Fruit fly (Drosophila melanogaster): ENCODE results near the gene Gr64c.

Gene Gr64c

DNA sequence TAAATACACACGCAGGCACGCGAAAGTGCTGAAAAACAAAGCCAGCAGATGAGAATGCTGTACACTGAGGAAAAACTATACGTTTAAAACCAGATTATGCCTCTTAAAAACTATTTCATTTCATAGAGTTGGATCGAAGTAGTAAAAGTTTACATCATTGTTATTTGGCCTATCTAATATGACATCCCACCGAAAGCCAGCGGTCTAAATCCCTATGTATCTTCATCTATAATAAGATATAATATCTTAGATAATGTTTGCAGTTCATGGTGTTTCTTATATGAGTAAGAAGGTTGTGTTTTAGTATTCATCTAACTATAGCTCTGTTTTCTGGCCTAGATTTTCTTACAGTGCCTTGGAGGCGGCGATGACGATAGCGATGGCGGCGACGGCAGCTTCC lies 18.3 kb upstream of the Gr64c start:
- TF ChIP-seq h (GFP tag; optimal IDR thresholded peaks at IDR 0.05): no peak
- TF ChIP-seq Hnf4 (GFP tag; optimal IDR thresholded peaks at IDR 0.05): no peak
- TF ChIP-seq psq (GFP tag; optimal IDR thresholded peaks at IDR 0.05): no peak
- TF ChIP-seq tai (GFP tag; optimal IDR thresholded peaks at IDR 0.05): no peak
- no peak for TF ChIP-seq CG9705 (GFP tag; optimal IDR thresholded peaks at IDR 0.05)
- no peak for TF ChIP-seq Dfd (GFP tag; optimal IDR thresholded peaks at IDR 0.05)
- no peak for TF ChIP-seq Dif (GFP tag; optimal IDR thresholded peaks at IDR 0.05; ENCODE audit: partially characterized antibody)
- TF ChIP-seq br (GFP tag; optimal IDR thresholded peaks at IDR 0.05): no peak
- no peak for TF ChIP-seq rgr (GFP tag; optimal IDR thresholded peaks at IDR 0.05)
- no peak for TF ChIP-seq OdsH (GFP tag; optimal IDR thresholded peaks at IDR 0.05)
- no peak for TF ChIP-seq ey (GFP tag; optimal IDR thresholded peaks at IDR 0.05)
- TF ChIP-seq GATAd (GFP tag; optimal IDR thresholded peaks at IDR 0.05): no peak
- no peak for TF ChIP-seq CrebA (GFP tag; optimal IDR thresholded peaks at IDR 0.05; ENCODE audit: borderline replicate concordance)
- no peak for TF ChIP-seq CG32264 (GFP tag; optimal IDR thresholded peaks at IDR 0.05)
- TF ChIP-seq dsf (GFP tag; optimal IDR thresholded peaks at IDR 0.05; ENCODE audit: borderline replicate concordance): no peak

DNA sequence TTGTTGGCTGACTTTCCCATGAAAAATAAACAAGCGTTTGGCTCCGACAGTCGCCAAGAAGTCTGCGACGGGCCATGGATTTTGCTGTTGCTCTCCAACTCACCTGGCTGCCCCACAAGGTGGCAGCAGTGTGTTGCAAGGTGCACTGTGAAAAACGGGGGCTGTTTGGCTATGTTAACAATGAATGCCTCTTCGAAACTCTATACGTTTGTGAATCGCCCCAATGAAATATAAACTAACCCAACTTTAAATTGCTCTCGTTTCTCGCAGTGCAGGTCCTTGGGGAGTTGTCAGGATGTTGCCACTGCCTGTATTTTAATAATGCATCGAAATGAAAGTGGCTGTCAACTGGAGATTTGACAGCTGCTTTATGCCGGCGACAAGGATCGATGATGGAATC lies 14.1 kb upstream of the Gr64c start:
- TF ChIP-seq Hr78 (GFP tag; optimal IDR thresholded peaks at IDR 0.05) (no peak), br (GFP tag; optimal IDR thresholded peaks at IDR 0.05) (no peak), woc (GFP tag; optimal IDR thresholded peaks at IDR 0.05) (no peak)

DNA sequence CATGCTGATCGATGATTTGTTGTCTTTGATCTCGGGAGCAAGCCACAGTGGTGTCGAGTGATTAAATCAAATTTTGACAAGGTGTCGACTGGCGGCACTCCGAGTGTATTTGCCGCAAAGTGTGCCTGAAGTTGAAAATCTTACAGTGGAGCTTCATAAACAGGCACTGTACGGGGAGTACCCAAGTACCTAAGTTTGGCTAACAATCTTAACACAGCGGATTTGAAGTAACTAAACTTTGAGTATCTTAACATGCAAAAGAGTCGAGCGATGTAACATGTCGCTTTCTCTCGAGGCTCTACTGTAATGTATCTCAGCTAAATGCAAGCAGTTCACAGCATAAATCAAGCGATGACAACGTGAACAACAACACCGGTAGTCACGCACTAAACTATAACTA lies 11.7 kb upstream of the Gr64c start:
- TF ChIP-seq Dif (GFP tag; optimal IDR thresholded peaks at IDR 0.05; ENCODE audit: partially characterized antibody): no peak
- TF ChIP-seq jim (GFP tag; optimal IDR thresholded peaks at IDR 0.05): no peak
- TF ChIP-seq psq (GFP tag; optimal IDR thresholded peaks at IDR 0.05): no peak
- no peak for TF ChIP-seq Dfd (GFP tag; optimal IDR thresholded peaks at IDR 0.05)
- no peak for TF ChIP-seq usp (GFP tag; optimal IDR thresholded peaks at IDR 0.05)
- TF ChIP-seq Jra (GFP tag; optimal IDR thresholded peaks at IDR 0.05): no peak
- no peak for TF ChIP-seq Hr78 (GFP tag; optimal IDR thresholded peaks at IDR 0.05)
- TF ChIP-seq Hr83 (GFP tag; optimal IDR thresholded peaks at IDR 0.05; ENCODE audit: poor library complexity, severe bottlenecking): no peak
- no peak for TF ChIP-seq h (GFP tag; optimal IDR thresholded peaks at IDR 0.05)
- no peak for TF ChIP-seq Myc (optimal IDR thresholded peaks at IDR 0.05)
- TF ChIP-seq Mio (GFP tag; optimal IDR thresholded peaks at IDR 0.05): no peak
- TF ChIP-seq Abd-B (GFP tag; optimal IDR thresholded peaks at IDR 0.05): no peak
- no peak for TF ChIP-seq Hnf4 (GFP tag; optimal IDR thresholded peaks at IDR 0.05)
- no peak for TF ChIP-seq N (GFP tag; optimal IDR thresholded peaks at IDR 0.05)
- no peak for TF ChIP-seq Vsx2 (GFP tag; optimal IDR thresholded peaks at IDR 0.05; ENCODE audit: partially characterized antibody)
- TF ChIP-seq lola (GFP tag; optimal IDR thresholded peaks at IDR 0.05): no peak
- TF ChIP-seq Sp1 (GFP tag; optimal IDR thresholded peaks at IDR 0.05): no peak
- TF ChIP-seq dmrt93B (GFP tag; optimal IDR thresholded peaks at IDR 0.05): no peak
- TF ChIP-seq woc (GFP tag; optimal IDR thresholded peaks at IDR 0.05): no peak

DNA sequence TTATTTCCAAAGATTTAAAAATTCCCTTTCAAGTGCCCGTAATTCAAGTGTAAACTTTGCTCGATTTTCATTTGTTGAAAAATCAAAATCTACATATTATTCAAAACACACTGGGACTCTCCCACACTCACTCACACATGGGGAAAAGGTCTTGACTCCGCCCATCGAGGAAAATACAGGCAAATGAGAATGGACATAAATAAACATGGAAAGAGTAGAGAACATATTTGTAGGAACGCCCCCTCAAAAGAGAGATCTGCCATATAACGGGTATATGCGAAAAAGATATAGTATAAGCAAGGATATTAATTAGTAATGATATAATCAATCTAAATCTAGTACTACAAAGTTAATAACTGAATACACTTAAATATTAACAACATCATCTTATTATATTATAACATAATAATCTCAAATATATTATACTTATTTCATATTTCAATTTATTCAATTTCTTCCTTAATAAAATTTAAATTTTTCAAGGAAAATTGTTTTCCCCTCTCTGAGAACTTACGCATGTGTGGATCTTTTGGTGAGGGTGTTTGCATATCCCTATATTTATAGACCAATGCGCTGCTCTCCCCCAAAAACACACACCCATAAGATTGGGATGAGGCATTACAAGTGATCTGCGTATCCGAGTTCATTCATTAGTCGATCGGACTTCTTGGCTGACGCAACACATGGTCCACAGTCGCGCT lies 10.0 kb upstream of the Gr64c start, which contains the start of gene FoxL1:
Gene FoxL1, plus strand, starts transcription at position 651 of the 701 bp plus-strand sequence.
- TF ChIP-seq h (GFP tag; optimal IDR thresholded peaks at IDR 0.05) (no peak), fru (GFP tag; optimal IDR thresholded peaks at IDR 0.05) (no peak), Dfd (GFP tag; optimal IDR thresholded peaks at IDR 0.05) (no peak), dl (GFP tag; optimal IDR thresholded peaks at IDR 0.05; ENCODE audit: insufficient read depth in 1 of 2, partially characterized antibody in 2 of 2) (no peak), Hnf4 (GFP tag; optimal IDR thresholded peaks at IDR 0.05) (no peak), pan (optimal IDR thresholded peaks at IDR 0.05) (no peak)

DNA sequence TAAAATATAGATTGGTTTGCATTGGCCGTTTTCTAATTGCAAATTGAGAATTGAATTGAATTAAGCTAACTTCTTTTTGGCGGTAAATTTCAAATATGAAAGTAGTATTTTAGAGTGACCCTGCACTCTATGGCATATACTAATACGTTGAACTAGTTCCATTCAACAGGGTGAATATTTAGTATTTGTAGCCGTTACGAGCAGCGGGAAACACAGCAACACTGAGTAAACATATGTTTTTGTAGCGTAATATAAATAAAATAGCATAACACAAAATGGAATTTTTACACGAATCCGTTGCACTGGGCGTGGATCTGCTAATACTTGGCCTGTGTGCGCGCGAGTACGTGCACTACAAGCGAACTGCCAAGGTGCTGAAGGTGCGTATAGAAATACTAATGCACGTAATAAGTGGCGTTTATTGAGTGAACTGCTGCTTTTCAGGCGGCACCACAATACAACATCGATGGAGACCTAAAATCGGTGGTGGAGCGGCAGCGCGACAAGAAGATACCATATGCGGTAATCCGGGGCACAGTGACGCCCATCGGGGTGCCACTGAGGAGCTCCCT lies 7.1 kb upstream of the Gr64c start, which contains the start of gene Mul1:
Gene Mul1, plus strand, starts transcription at position 198 of the 572 bp plus-strand sequence.
- TF ChIP-seq fru (GFP tag; optimal IDR thresholded peaks at IDR 0.05): no peak
